Fruit fly (Drosophila melanogaster): ENCODE measurements around the gene Axs.

- TF ChIP-seq HLH4C (GFP tag; IDR thresholded peaks at IDR 0.05; ENCODE audit: partially characterized antibody) (peak; percentile 48; the same call in 2 of the 3 replicates), slp2 (GFP tag; optimal IDR thresholded peaks at IDR 0.05) (no peak), CG10979 (tag; optimal IDR thresholded peaks at IDR 0.05) (no peak), Dref (GFP tag; IDR thresholded peaks at IDR 0.05) (peak; percentile 88), sens-2 (GFP tag; IDR thresholded peaks at IDR 0.05) (no peak), CG32532 (GFP tag; IDR thresholded peaks at IDR 0.05) (no peak)
Observed at dm6 chrX:16683765-16684164, at the start of gene Axs.

All from whole organism, embryonic.